Worm (Caenorhabditis elegans) whole organism, late embryonic: ENCODE data around the gene Y75B8A.24.

Experiments used
- Y22D7AL.16 ChIP-seq: sonication (generic microtip); optimal IDR thresholded peaks from 2 replicates; lab custom pipeline; 2016; ENCODE audit warnings: missing genetic modification characterization, missing compliant biosample characterization
- ama-1 ChIP-seq: fragments of 150-350 bp; optimal IDR thresholded peaks from 2 replicates; lab custom pipeline; 2014
- ceh-18 ChIP-seq: sonication (generic microtip); optimal IDR thresholded peaks from 2 replicates; lab custom pipeline; 2016; ENCODE audit warnings: missing genetic modification characterization, missing compliant biosample characterization
- ceh-9 ChIP-seq: sonication (generic microtip); optimal IDR thresholded peaks from 2 replicates; lab custom pipeline; 2016; ENCODE audit warnings: mild to moderate bottlenecking, missing genetic modification characterization, inconsistent platforms, missing compliant biosample characterization
- dmd-4 ChIP-seq: sonication (generic microtip); optimal IDR thresholded peaks from 2 replicates; lab custom pipeline; 2016; ENCODE audit warnings: borderline replicate concordance, missing genetic modification characterization, missing compliant biosample characterization
- hlh-13 ChIP-seq: fragments of 200-800 bp; sonication (Bioruptor generic); optimal IDR thresholded peaks from 2 replicates; lab custom pipeline; 2018; ENCODE audit warnings: mild to moderate bottlenecking, missing genetic modification characterization, missing compliant biosample characterization
- hlh-6 ChIP-seq: sonication (generic microtip); optimal IDR thresholded peaks from 2 replicates; lab custom pipeline; 2016; ENCODE audit warnings: missing genotype, missing genetic modification characterization, missing compliant biosample characterization
- nfya-1 ChIP-seq: sonication (generic microtip); optimal IDR thresholded peaks from 2 replicates; lab custom pipeline; 2017; ENCODE audit warnings: missing genetic modification characterization, mild to moderate bottlenecking, missing compliant biosample characterization, antibody characterized with exemption, moderate library complexity
- tbx-2 ChIP-seq: sonication (generic microtip); optimal IDR thresholded peaks from 2 replicates; lab custom pipeline; 2016; ENCODE audit warnings: missing genetic modification characterization, missing compliant biosample characterization
- unc-86 ChIP-seq: sonication (generic microtip); optimal IDR thresholded peaks from 2 replicates; lab custom pipeline; 2016; ENCODE audit warnings: missing genetic modification characterization, missing compliant biosample characterization

ce11 chrIII:12317492-12317891, 43.9 kb upstream of the Y75B8A.24 start:
- TF ChIP-seq hlh-6 (tag; lab: Kevin White, UChicago) (no peak), tbx-2 (no peak), ama-1 (lab: Kevin White, UChicago) (no peak), unc-86 (tag; lab: Kevin White, UChicago) (no peak), Y22D7AL.16 (tag; lab: Kevin White, UChicago) (no peak), ceh-18 (tag; lab: Kevin White, UChicago) (no peak), hlh-13 (GFP tag; lab: Kevin White, UChicago) (no peak), dmd-4 (tag; lab: Kevin White, UChicago) (no peak), ceh-9 (tag; lab: Kevin White, UChicago) (no peak), nfya-1 (tag; lab: Kevin White, UChicago) (no peak)
